Worm (Caenorhabditis elegans) whole organism, L4 larva: ENCODE data around the gene cec-1.

Source experiments
- D1046.2 ChIP-seq: fragments of 200-800 bp; sonication (Bioruptor generic); IDR thresholded peaks from 2 replicates; pipeline ENCODE4 v1.3.6; 2022; ENCODE audit warnings: missing genetic modification characterization, missing compliant biosample characterization
- F26F4.8 ChIP-seq: fragments of 200-800 bp; sonication (Bioruptor generic); conservative IDR thresholded peaks from 2 replicates; pipeline ENCODE4 v1.3.6; 2022; ENCODE audit warnings: missing genetic modification characterization, missing compliant biosample characterization
- F49E8.2 ChIP-seq: sonication (generic microtip); optimal IDR thresholded peaks from 2 replicates; lab custom pipeline; 2016; ENCODE audit warnings: missing compliant biosample characterization, mild to moderate bottlenecking, missing genetic modification characterization, borderline replicate concordance
- Y5F2A.4 ChIP-seq: fragments of 200-800 bp; sonication (Bioruptor generic); optimal IDR thresholded peaks from 2 replicates; lab custom pipeline; 2018; ENCODE audit warnings: mild to moderate bottlenecking, missing genetic modification characterization, missing compliant biosample characterization
- aha-1 ChIP-seq: fragments of 150-350 bp; peaks from one replicate; lab custom pipeline; 2014; ENCODE audit warnings: missing biosample characterization, missing genetic modification characterization
- aly-2 ChIP-seq: sonication (generic microtip); optimal IDR thresholded peaks from 2 replicates; lab custom pipeline; 2018; ENCODE audit warnings: missing biosample characterization, missing genetic modification characterization
- ama-1 ChIP-seq: fragments of 150-350 bp; optimal IDR thresholded peaks from 2 replicates; lab custom pipeline; 2014; ENCODE audit warnings: inconsistent platforms, mixed read lengths
- ceh-20 ChIP-seq: fragments of 200-800 bp; sonication (Bioruptor generic); IDR thresholded peaks from 2 replicates; pipeline ENCODE4 v1.3.6; 2022; ENCODE audit warnings: missing genetic modification reagents, missing genetic modification characterization, missing compliant biosample characterization
- ceh-44 ChIP-seq: fragments of 200-800 bp; sonication (Bioruptor generic); IDR thresholded peaks from 2 replicates; pipeline ENCODE4 v1.3.6; 2022; ENCODE audit warnings: missing genetic modification reagents, missing genetic modification characterization, missing compliant biosample characterization
- ceh-62 ChIP-seq: sonication (generic microtip); optimal IDR thresholded peaks from 2 replicates; lab custom pipeline; 2017; ENCODE audit warnings: missing biosample characterization, missing genetic modification characterization
- daf-16 ChIP-seq, 3 experiments: sonication (generic microtip); optimal IDR thresholded peaks; 2 replicates each; lab custom pipeline; 2016 to 2017; ENCODE audit warnings: missing genetic modification characterization in 3 of 3, missing genetic modification reagents in 3 of 3, mild to moderate bottlenecking in 2 of 3, missing compliant biosample characterization in 2 of 3, missing biosample characterization in 1 of 3, moderate library complexity in 1 of 3
- daf-19 ChIP-seq: fragments of 200-800 bp; sonication (Bioruptor generic); conservative IDR thresholded peaks from 2 replicates; pipeline ENCODE4 v1.3.6; 2022; ENCODE audit warnings: missing genetic modification characterization, missing compliant biosample characterization
- daf-8 ChIP-seq: fragments of 200-800 bp; sonication (Bioruptor generic); IDR thresholded peaks from 2 replicates; pipeline ENCODE4 v1.3.6; 2022; ENCODE audit warnings: missing genetic modification characterization, missing compliant biosample characterization
- dmd-6 ChIP-seq: fragments of 200-800 bp; sonication (Bioruptor generic); IDR thresholded peaks from 2 replicates; pipeline ENCODE4 v1.3.6; 2022; ENCODE audit warnings: missing genetic modification reagents, missing genetic modification characterization, missing compliant biosample characterization
- dmd-8 ChIP-seq: fragments of 200-800 bp; sonication (Bioruptor generic); IDR thresholded peaks from 2 replicates; pipeline ENCODE4 v1.3.6; 2022; ENCODE audit warnings: missing genetic modification characterization, missing compliant biosample characterization
- duxl-1 ChIP-seq: sonication (generic microtip); optimal IDR thresholded peaks from 2 replicates; lab custom pipeline; 2016; ENCODE audit warnings: mild to moderate bottlenecking, missing genetic modification characterization, moderate library complexity, missing compliant biosample characterization; ENCODE audit not compliant: poor library complexity
- dve-1 ChIP-seq: sonication (generic microtip); optimal IDR thresholded peaks from 2 replicates; lab custom pipeline; 2017; ENCODE audit warnings: antibody characterized with exemption, mild to moderate bottlenecking, missing genetic modification characterization, missing compliant biosample characterization; ENCODE audit not compliant: insufficient read depth
- egl-27 ChIP-seq: sonication (generic microtip); optimal IDR thresholded peaks from 3 replicates; lab custom pipeline; 2017; ENCODE audit warnings: missing biosample characterization, missing genetic modification reagents, missing genetic modification characterization
- gei-8 ChIP-seq: fragments of 200-800 bp; sonication (Bioruptor generic); optimal IDR thresholded peaks from 2 replicates; lab custom pipeline; 2018; ENCODE audit warnings: mild to moderate bottlenecking, missing genetic modification characterization, missing compliant biosample characterization
- hmg-1.1 ChIP-seq: fragments of 200-800 bp; sonication (Bioruptor generic); IDR thresholded peaks from 2 replicates; pipeline ENCODE4 v1.3.6; 2022; ENCODE audit warnings: missing genetic modification reagents, missing genetic modification characterization, missing compliant biosample characterization
- lim-7 ChIP-seq: fragments of 200-800 bp; sonication (Bioruptor generic); IDR thresholded peaks from 2 replicates; pipeline ENCODE4 v1.3.6; 2022; ENCODE audit warnings: missing genetic modification characterization, missing compliant biosample characterization
- lin-15B ChIP-seq: fragments of 150-350 bp; sonication (generic microtip); optimal IDR thresholded peaks from 3 replicates; lab custom pipeline; 2014; ENCODE audit warnings: missing biosample characterization, missing genetic modification characterization
- lin-38 ChIP-seq: fragments of 200-800 bp; sonication (Bioruptor generic); IDR thresholded peaks from 2 replicates; pipeline ENCODE4 v1.3.6; 2022; ENCODE audit warnings: missing genetic modification reagents, missing genetic modification characterization, missing compliant biosample characterization
- lin-39 ChIP-seq: fragments of 150-350 bp; optimal IDR thresholded peaks from 2 replicates; lab custom pipeline; 2014; ENCODE audit warnings: missing biosample characterization, missing genetic modification reagents, missing genetic modification characterization
- lsy-2 ChIP-seq, 2 experiments: fragments of 150-350 bp in 1 of 2; sonication (generic microtip) in 1 of 2; optimal IDR thresholded peaks; 2 replicates each; lab custom pipeline; 2014 to 2017; ENCODE audit warnings: missing biosample characterization in 2 of 2, missing genetic modification characterization in 2 of 2
- madf-5 ChIP-seq, 2 experiments: fragments of 200-800 bp; sonication (Bioruptor generic); IDR thresholded peaks; 2 replicates each; pipeline ENCODE4 v1.3.6; 2022; ENCODE audit warnings: missing compliant biosample characterization in 2 of 2, missing genetic modification characterization in 2 of 2
- madf-9 ChIP-seq: fragments of 200-800 bp; sonication (Bioruptor generic); conservative IDR thresholded peaks from 2 replicates; pipeline ENCODE4 v1.3.6; 2022; ENCODE audit warnings: missing genetic modification reagents, missing genetic modification characterization, missing compliant biosample characterization
- mes-2 ChIP-seq: sonication (generic microtip); optimal IDR thresholded peaks from 2 replicates; lab custom pipeline; 2016; ENCODE audit warnings: missing genotype, mild to moderate bottlenecking, missing genetic modification characterization, missing compliant biosample characterization; ENCODE audit not compliant: poor library complexity, severe bottlenecking
- nhr-10 ChIP-seq: fragments of 150-350 bp; optimal IDR thresholded peaks from 2 replicates; lab custom pipeline; 2014; ENCODE audit warnings: missing biosample characterization, missing genetic modification characterization
- nhr-102 ChIP-seq: sonication (generic microtip); optimal IDR thresholded peaks from 2 replicates; lab custom pipeline; 2016; ENCODE audit warnings: mild to moderate bottlenecking, missing genetic modification characterization, moderate library complexity, missing compliant biosample characterization
- nhr-11 ChIP-seq: fragments of 150-350 bp; optimal IDR thresholded peaks from 2 replicates; lab custom pipeline; 2014; ENCODE audit warnings: missing biosample characterization, missing genetic modification characterization
- nhr-111 ChIP-seq: fragments of 200-800 bp; sonication (Bioruptor generic); optimal IDR thresholded peaks from 2 replicates; lab custom pipeline; 2018; ENCODE audit warnings: mild to moderate bottlenecking, missing genetic modification characterization, missing compliant biosample characterization
- nhr-237 ChIP-seq: sonication (generic microtip); optimal IDR thresholded peaks from 2 replicates; lab custom pipeline; 2017; ENCODE audit warnings: missing biosample characterization, missing genetic modification characterization
- nhr-25 ChIP-seq: sonication (generic microtip); optimal IDR thresholded peaks from 2 replicates; lab custom pipeline; 2017; ENCODE audit warnings: missing genetic modification characterization, mild to moderate bottlenecking, missing compliant biosample characterization, antibody characterized with exemption, moderate library complexity, borderline replicate concordance; ENCODE audit not compliant: insufficient read depth
- nhr-28 ChIP-seq: fragments of 150-350 bp; optimal IDR thresholded peaks from 2 replicates; lab custom pipeline; 2014; ENCODE audit warnings: missing biosample characterization, missing genetic modification characterization
- nhr-41 ChIP-seq: fragments of 200-800 bp; sonication (Bioruptor generic); IDR thresholded peaks from 2 replicates; pipeline ENCODE4 v1.3.6; 2022; ENCODE audit warnings: missing genetic modification reagents, missing genetic modification characterization, missing compliant biosample characterization
- nhr-6 ChIP-seq: fragments of 150-350 bp; optimal IDR thresholded peaks from 2 replicates; lab custom pipeline; 2014; ENCODE audit warnings: missing biosample characterization, missing genetic modification characterization
- nhr-76 ChIP-seq: fragments of 150-350 bp; optimal IDR thresholded peaks from 2 replicates; lab custom pipeline; 2014; ENCODE audit warnings: missing biosample characterization, missing genetic modification characterization
- nhr-77 ChIP-seq: fragments of 150-350 bp; optimal IDR thresholded peaks from 2 replicates; lab custom pipeline; 2014; ENCODE audit warnings: missing biosample characterization, missing genetic modification characterization
- php-3 ChIP-seq: fragments of 200-800 bp; sonication (Bioruptor generic); IDR thresholded peaks from 2 replicates; pipeline ENCODE4 v1.3.6; 2022; ENCODE audit warnings: missing genetic modification reagents, missing genetic modification characterization, missing compliant biosample characterization
- skn-1 ChIP-seq: fragments of 150-350 bp; optimal IDR thresholded peaks from 2 replicates; lab custom pipeline; 2014; ENCODE audit warnings: missing biosample characterization, missing genetic modification characterization
- spr-1 ChIP-seq: sonication (generic microtip); optimal IDR thresholded peaks from 2 replicates; lab custom pipeline; 2016; ENCODE audit warnings: mild to moderate bottlenecking, missing genetic modification characterization, missing compliant biosample characterization
- tra-1 ChIP-seq: fragments of 200-800 bp; sonication (Bioruptor generic); IDR thresholded peaks from 2 replicates; pipeline ENCODE4 v1.3.6; 2022; ENCODE audit warnings: missing genetic modification reagents, missing genetic modification characterization, missing compliant biosample characterization
- unc-130 ChIP-seq: sonication (generic microtip); optimal IDR thresholded peaks from 2 replicates; lab custom pipeline; 2016; ENCODE audit warnings: missing genetic modification reagents, missing genetic modification characterization, missing compliant biosample characterization
- zfp-2 ChIP-seq: sonication (generic microtip); optimal IDR thresholded peaks from 2 replicates; lab custom pipeline; 2016; ENCODE audit warnings: mild to moderate bottlenecking, missing genetic modification characterization, missing compliant biosample characterization
- zfp-3 ChIP-seq: fragments of 200-800 bp; sonication (Bioruptor generic); conservative IDR thresholded peaks from 2 replicates; pipeline ENCODE4 v1.3.6; 2022; ENCODE audit warnings: missing genetic modification reagents, missing genetic modification characterization, missing compliant biosample characterization
- zip-11 ChIP-seq: fragments of 200-800 bp; sonication (Bioruptor generic); IDR thresholded peaks from 2 replicates; pipeline ENCODE4 v1.3.6; 2022; ENCODE audit warnings: missing genetic modification characterization, missing compliant biosample characterization
- zip-2 ChIP-seq: fragments of 150-350 bp; optimal IDR thresholded peaks from 2 replicates; lab custom pipeline; 2014; ENCODE audit warnings: missing biosample characterization, missing genetic modification characterization
- ztf-11 ChIP-seq: fragments of 150-350 bp; optimal IDR thresholded peaks from 2 replicates; lab custom pipeline; 2014; ENCODE audit warnings: missing biosample characterization, missing genetic modification characterization
- ztf-7 ChIP-seq: fragments of 150-350 bp; optimal IDR thresholded peaks from 2 replicates; lab custom pipeline; 2014; ENCODE audit warnings: missing biosample characterization, missing genetic modification characterization

Gene cec-1

DNA sequence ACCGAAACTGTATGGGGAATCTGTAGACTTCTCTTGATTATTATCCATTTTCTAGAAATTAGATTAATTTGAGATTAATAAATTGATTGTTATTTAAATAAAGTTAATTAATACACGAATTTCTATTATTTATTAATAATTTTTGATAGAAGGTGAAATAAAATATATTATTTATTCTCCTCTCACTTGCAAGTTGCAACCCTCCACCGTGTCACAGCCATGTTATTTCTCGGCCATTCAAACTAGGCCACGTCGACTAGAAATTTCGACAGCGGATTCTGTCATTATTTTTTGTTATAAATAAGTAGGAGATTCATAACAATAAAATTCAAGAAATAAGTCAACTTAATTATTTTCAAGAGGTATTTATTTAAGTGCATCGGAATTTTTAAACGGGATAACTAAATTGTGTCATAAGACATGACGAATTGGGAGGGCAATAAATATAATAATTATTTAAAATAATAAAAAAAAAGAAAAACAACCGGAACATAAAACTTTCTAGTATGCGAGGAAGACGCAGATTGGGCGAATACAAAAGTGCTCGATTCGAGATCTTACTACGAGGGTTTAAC, 17.5 kb downstream of the cec-1 start, which contains the start of gene ufbp-1 (continued):
- no peak for TF ChIP-seq nhr-237 (tag; lab: Kevin White, UChicago)
- TF ChIP-seq madf-5 (GFP tag; IDR thresholded peaks at IDR 0.05; lab: Robert Waterston, UW), result peak in 1 of 2 experiments; percentile 24; a peak in 2 of 4 replicates
- 0 out of 2 replicates have a peak, but pooled peaks have one; percentile 77 for TF ChIP-seq zip-11 (GFP tag; lab: Robert Waterston, UW)
- peak; percentile 62 for TF ChIP-seq F49E8.2
- peak; percentile 72 for TF ChIP-seq aly-2 (tag; lab: Kevin White, UChicago)
- TF ChIP-seq php-3 (GFP tag; lab: Robert Waterston, UW), result peak; percentile 79
- TF ChIP-seq zfp-2 (tag; lab: Kevin White, UChicago), result no peak
- TF ChIP-seq zip-2 (tag; lab: Kevin White, UChicago), result peak; percentile 38
- TF ChIP-seq aha-1, result no peak
- peak; percentile 26 for TF ChIP-seq spr-1 (tag; lab: Kevin White, UChicago)
- no peak for TF ChIP-seq D1046.2 (GFP tag; lab: Robert Waterston, UW)
- peak; percentile 34 for TF ChIP-seq nhr-111
- no peak for TF ChIP-seq ceh-62 (tag; lab: Kevin White, UChicago)
- TF ChIP-seq daf-16 (GFP tag; optimal IDR thresholded peaks at IDR 0.05; lab: Kevin White, UChicago), result peak; percentile 49 to 61
- TF ChIP-seq daf-16 (tag; optimal IDR thresholded peaks at IDR 0.05; lab: Kevin White, UChicago), result peak; percentile 86
- TF ChIP-seq hmg-1.1 (GFP tag; lab: Robert Waterston, UW), result peak; percentile 70
- TF ChIP-seq ztf-11 (tag; lab: Kevin White, UChicago), result no peak
- peak; percentile 82 for TF ChIP-seq lin-38 (GFP tag; lab: Robert Waterston, UW)
- no peak for TF ChIP-seq nhr-77
- TF ChIP-seq lim-7 (GFP tag; lab: Robert Waterston, UW), result peak; percentile 81
- peak; percentile 58 for TF ChIP-seq unc-130 (GFP tag; lab: Kevin White, UChicago)
- TF ChIP-seq duxl-1 (tag; lab: Kevin White, UChicago), result peak; percentile 60
- TF ChIP-seq skn-1 (tag; lab: Kevin White, UChicago), result no peak
- TF ChIP-seq ceh-20, result no peak
- TF ChIP-seq egl-27 (tag; lab: Kevin White, UChicago), result no peak
- TF ChIP-seq ama-1 (lab: Kevin White, UChicago), result peak; percentile 65
- no peak for TF ChIP-seq lin-39 (tag; lab: Kevin White, UChicago)
- peak; percentile 78; the same call in 1 of the 2 replicates for TF ChIP-seq tra-1
- peak; percentile 51; the same call in 1 of the 2 replicates for TF ChIP-seq dmd-6 (GFP tag; lab: Robert Waterston, UW)
- 0 out of 2 replicates have a peak, but pooled peaks have one; percentile 24 for TF ChIP-seq madf-9 (GFP tag; lab: Robert Waterston, UW)
- no peak for TF ChIP-seq nhr-11 (tag; lab: Kevin White, UChicago)
- TF ChIP-seq nhr-6 (tag; lab: Kevin White, UChicago), result peak; percentile 52
- no peak for TF ChIP-seq F26F4.8 (GFP tag; lab: Robert Waterston, UW)
- TF ChIP-seq lsy-2 (tag; optimal IDR thresholded peaks at IDR 0.05; lab: Kevin White, UChicago), result peak in 1 of 2 experiments; percentile 93
- peak; percentile 78; the same call in 1 of the 2 replicates for TF ChIP-seq nhr-41 (GFP tag; lab: Robert Waterston, UW)
- peak; percentile 14 for TF ChIP-seq nhr-28 (tag; lab: Kevin White, UChicago)
- peak; percentile 77 for TF ChIP-seq Y5F2A.4 (GFP tag; lab: Kevin White, UChicago)
- 0 out of 2 replicates have a peak, but pooled peaks have one; percentile 23 for TF ChIP-seq daf-8 (GFP tag; lab: Robert Waterston, UW)
- TF ChIP-seq gei-8 (GFP tag; lab: Kevin White, UChicago), result peak; percentile 71
- peak; percentile 96 for TF ChIP-seq zfp-3 (GFP tag; lab: Robert Waterston, UW)
- no peak for TF ChIP-seq nhr-76 (tag; lab: Kevin White, UChicago)
- TF ChIP-seq daf-19 (GFP tag; lab: Robert Waterston, UW), result peak; percentile 85
- no peak for TF ChIP-seq nhr-10 (tag; lab: Kevin White, UChicago)
- TF ChIP-seq nhr-102 (tag; lab: Kevin White, UChicago), result peak; percentile 68
- no peak for TF ChIP-seq nhr-25
- TF ChIP-seq ztf-7 (tag; lab: Kevin White, UChicago), result peak; percentile 63
- TF ChIP-seq lin-15B (tag; lab: Kevin White, UChicago), result no peak
- TF ChIP-seq dve-1, result peak; percentile 89
- TF ChIP-seq dmd-8 (GFP tag; lab: Robert Waterston, UW), result no peak
- peak; percentile 14; the same call in 1 of the 2 replicates for TF ChIP-seq ceh-44 (GFP tag; lab: Robert Waterston, UW)
- TF ChIP-seq mes-2, result peak; percentile 85
